Worm (Caenorhabditis elegans) whole organism, young adult: ENCODE results near the gene dhs-19.

ENCODE experiments used
- B0336.3 ChIP-seq: fragments of 200-800 bp; sonication (Bioruptor generic); IDR thresholded peaks from 2 replicates; pipeline ENCODE4 v1.3.6; 2022; ENCODE audit warnings: missing genetic modification characterization, missing compliant biosample characterization
- C06A6.2 ChIP-seq: fragments of 200-800 bp; sonication (Bioruptor generic); conservative IDR thresholded peaks from 2 replicates; pipeline ENCODE4 v1.3.6; 2022; ENCODE audit warnings: missing genetic modification characterization, missing compliant biosample characterization
- D2030.7 ChIP-seq: fragments of 200-800 bp; sonication (Bioruptor generic); IDR thresholded peaks from 2 replicates; pipeline ENCODE4 v1.3.6; 2022; ENCODE audit warnings: missing genetic modification reagents, missing genetic modification characterization, missing compliant biosample characterization
- F22D6.2 ChIP-seq: sonication (generic microtip); optimal IDR thresholded peaks from 2 replicates; lab custom pipeline; 2016; ENCODE audit warnings: mild to moderate bottlenecking, missing genetic modification characterization, missing compliant biosample characterization
- F55B11.4 ChIP-seq: sonication (generic microtip); optimal IDR thresholded peaks from 2 replicates; lab custom pipeline; 2016; ENCODE audit warnings: missing compliant biosample characterization, missing genetic modification characterization, borderline replicate concordance; ENCODE audit not compliant: insufficient read depth
- F57A8.1 ChIP-seq: fragments of 200-800 bp; sonication (Bioruptor generic); optimal IDR thresholded peaks from 2 replicates; lab custom pipeline; 2018; ENCODE audit warnings: mild to moderate bottlenecking, missing genetic modification characterization, moderate library complexity, missing compliant biosample characterization
- Y53F4B.3 ChIP-seq: fragments of 200-800 bp; sonication (Bioruptor generic); IDR thresholded peaks from 2 replicates; pipeline ENCODE4 v1.3.6; 2022; ENCODE audit warnings: missing genetic modification reagents, missing genetic modification characterization, missing compliant biosample characterization
- Y67H2A.10 ChIP-seq: fragments of 200-800 bp; sonication (Bioruptor generic); conservative IDR thresholded peaks from 2 replicates; pipeline ENCODE4 v1.3.6; 2022; ENCODE audit warnings: missing genetic modification reagents, missing genetic modification characterization, missing compliant biosample characterization
- aptf-2 ChIP-seq: fragments of 200-800 bp; sonication (Bioruptor generic); conservative IDR thresholded peaks from 2 replicates; pipeline ENCODE4 v1.3.6; 2022; ENCODE audit warnings: missing genetic modification reagents, missing genetic modification characterization, missing compliant biosample characterization
- attf-5 ChIP-seq: fragments of 200-800 bp; sonication (Bioruptor generic); optimal IDR thresholded peaks from 2 replicates; lab custom pipeline; 2018; ENCODE audit warnings: mild to moderate bottlenecking, missing genetic modification characterization, missing compliant biosample characterization
- ccch-3 ChIP-seq: fragments of 200-800 bp; sonication (Bioruptor generic); optimal IDR thresholded peaks from 2 replicates; lab custom pipeline; 2018; ENCODE audit warnings: mild to moderate bottlenecking, missing genetic modification characterization, missing compliant biosample characterization
- ceh-100 ChIP-seq: fragments of 200-800 bp; sonication (Bioruptor generic); IDR thresholded peaks from 2 replicates; pipeline ENCODE4 v1.3.6; 2022; ENCODE audit warnings: missing genetic modification reagents, missing genetic modification characterization, missing compliant biosample characterization
- ceh-27 ChIP-seq: fragments of 200-800 bp; sonication (Bioruptor generic); optimal IDR thresholded peaks from 2 replicates; lab custom pipeline; 2018; ENCODE audit warnings: mild to moderate bottlenecking, missing genetic modification characterization, moderate library complexity, missing compliant biosample characterization
- ceh-40 ChIP-seq: fragments of 200-800 bp; sonication (Bioruptor generic); IDR thresholded peaks from 2 replicates; pipeline ENCODE4 v1.3.6; 2022; ENCODE audit warnings: missing genetic modification characterization, missing compliant biosample characterization
- chd-7 ChIP-seq: sonication (generic microtip); optimal IDR thresholded peaks from 2 replicates; lab custom pipeline; 2016; ENCODE audit warnings: mild to moderate bottlenecking, missing genetic modification characterization, moderate library complexity, missing compliant biosample characterization
- dpl-1 ChIP-seq: fragments of 150-350 bp; optimal IDR thresholded peaks from 2 replicates; lab custom pipeline; 2014; ENCODE audit warnings: missing biosample characterization, missing genetic modification reagents, missing genetic modification characterization
- ets-4 ChIP-seq: fragments of 200-800 bp; sonication (Bioruptor generic); optimal IDR thresholded peaks from 2 replicates; lab custom pipeline; 2018; ENCODE audit warnings: mild to moderate bottlenecking, missing genetic modification characterization, missing compliant biosample characterization
- hlh-26 ChIP-seq: fragments of 200-800 bp; sonication (Bioruptor generic); conservative IDR thresholded peaks from 2 replicates; pipeline ENCODE4 v1.3.6; 2022; ENCODE audit warnings: missing genetic modification reagents, missing genetic modification characterization, missing compliant biosample characterization
- hmg-1.2 ChIP-seq: fragments of 200-800 bp; sonication (Bioruptor generic); IDR thresholded peaks from 2 replicates; pipeline ENCODE4 v1.3.6; 2022; ENCODE audit warnings: missing genetic modification reagents, missing genetic modification characterization, missing compliant biosample characterization
- lin-35 ChIP-seq, 3 experiments: fragments of 150-350 bp in 2 of 3; sonication (generic microtip) in 1 of 3; optimal IDR thresholded peaks; 2 replicates each; lab custom pipeline; 2014 to 2018; ENCODE audit warnings: missing biosample characterization in 3 of 3, missing genetic modification characterization in 3 of 3, missing genetic modification reagents in 3 of 3
- lin-54 ChIP-seq: fragments of 200-800 bp; sonication (Bioruptor generic); optimal IDR thresholded peaks from 2 replicates; lab custom pipeline; 2018; ENCODE audit warnings: mild to moderate bottlenecking, missing genetic modification characterization, missing compliant biosample characterization
- nfya-2 ChIP-seq: fragments of 200-800 bp; sonication (Bioruptor generic); IDR thresholded peaks from 2 replicates; pipeline ENCODE4 v1.3.6; 2022; ENCODE audit warnings: missing genetic modification reagents, missing genetic modification characterization, missing compliant biosample characterization
- nfyb-1 ChIP-seq: fragments of 200-800 bp; sonication (Bioruptor generic); IDR thresholded peaks from 2 replicates; pipeline ENCODE4 v1.3.6; 2022; ENCODE audit warnings: missing genetic modification reagents, missing genetic modification characterization, missing compliant biosample characterization
- nhr-27 ChIP-seq: fragments of 200-800 bp; sonication (Bioruptor generic); optimal IDR thresholded peaks from 2 replicates; lab custom pipeline; 2018; ENCODE audit warnings: mild to moderate bottlenecking, missing genetic modification characterization, moderate library complexity, missing compliant biosample characterization
- nhr-80 ChIP-seq: sonication (generic microtip); optimal IDR thresholded peaks from 2 replicates; lab custom pipeline; 2016; ENCODE audit warnings: missing genetic modification characterization, missing compliant biosample characterization
- pbrm-1 ChIP-seq: fragments of 200-800 bp; sonication (Bioruptor generic); IDR thresholded peaks from 2 replicates; pipeline ENCODE4 v1.3.6; 2022; ENCODE audit warnings: missing genetic modification reagents, missing genetic modification characterization, missing compliant biosample characterization
- snpc-4 ChIP-seq, 5 experiments: fragments of 150-350 bp in 1 of 5; sonication (generic microtip) in 4 of 5; optimal IDR thresholded peaks; 2 replicates each; lab custom pipeline; 2014 to 2018; ENCODE audit warnings: missing genetic modification characterization in 5 of 5, missing biosample characterization in 3 of 5, antibody characterized with exemption in 2 of 5, mild to moderate bottlenecking in 2 of 5, missing compliant biosample characterization in 2 of 5, missing genotype in 2 of 5, moderate library complexity in 2 of 5, missing genetic modification reagents in 1 of 5
- somi-1 ChIP-seq: fragments of 200-800 bp; sonication (Bioruptor generic); optimal IDR thresholded peaks from 2 replicates; lab custom pipeline; 2018; ENCODE audit warnings: mild to moderate bottlenecking, missing genetic modification characterization, missing compliant biosample characterization
- tbx-9 ChIP-seq: sonication (generic microtip); optimal IDR thresholded peaks from 2 replicates; lab custom pipeline; 2016; ENCODE audit warnings: borderline replicate concordance, missing genetic modification characterization, inconsistent platforms, missing compliant biosample characterization
- zfh-2 ChIP-seq: fragments of 200-800 bp; sonication (Bioruptor generic); conservative IDR thresholded peaks from 2 replicates; pipeline ENCODE4 v1.3.6; 2022; ENCODE audit warnings: missing genetic modification reagents, missing genetic modification characterization, missing compliant biosample characterization
- ztf-18 ChIP-seq: sonication (generic microtip); optimal IDR thresholded peaks from 2 replicates; lab custom pipeline; 2016; ENCODE audit warnings: missing genotype, mild to moderate bottlenecking, missing genetic modification characterization, missing compliant biosample characterization

Gene dhs-19

DNA sequence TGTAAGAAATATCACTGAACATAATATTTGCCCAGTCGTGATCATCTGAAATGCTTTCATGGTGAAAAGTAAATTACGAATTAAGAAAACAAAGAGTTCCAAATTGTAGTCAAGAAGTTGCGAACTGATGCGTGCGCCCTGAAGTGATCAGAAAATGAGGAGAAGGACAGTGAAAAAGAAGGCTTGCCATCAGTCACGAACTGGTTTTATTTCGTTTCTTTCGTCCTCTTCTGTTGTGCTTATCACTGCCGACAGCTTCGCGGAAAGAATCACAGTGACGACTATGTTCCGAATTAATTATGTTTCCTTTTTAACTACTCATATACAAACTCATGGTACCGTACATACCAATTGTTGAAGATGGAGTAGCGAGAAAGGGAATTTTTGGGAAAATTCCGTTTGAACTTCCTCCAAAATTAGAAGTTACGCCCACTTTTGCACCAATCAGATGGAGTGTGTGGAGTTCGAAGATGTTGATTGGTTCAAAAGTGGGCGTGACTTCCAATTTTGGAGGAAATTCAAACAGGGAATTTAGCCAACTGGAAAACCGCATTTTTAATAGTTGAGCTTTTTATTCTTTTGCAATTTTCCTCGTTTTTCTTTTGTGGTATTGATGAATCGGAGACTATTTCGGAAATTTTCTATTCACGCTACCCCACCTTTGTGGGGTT lies 12.9 kb upstream of the dhs-19 start, which contains the start of gene C55A6.12:
Gene C55A6.12 (minus strand): TSS at position 51 of the 671 bp plus-strand sequence.
- TF ChIP-seq ceh-27 (GFP tag; lab: Kevin White, UChicago) (no peak), nfya-2 (GFP tag; lab: Robert Waterston, UW) (peak; percentile 98), lin-35 (GFP tag; optimal IDR thresholded peaks at IDR 0.05; lab: Kevin White, UChicago) (peak in 1 of 3 experiments; percentile 45), ceh-40 (GFP tag; lab: Robert Waterston, UW) (no peak), nfyb-1 (GFP tag; lab: Robert Waterston, UW) (peak; percentile 99), lin-54 (GFP tag; lab: Kevin White, UChicago) (peak; percentile 43)

DNA sequence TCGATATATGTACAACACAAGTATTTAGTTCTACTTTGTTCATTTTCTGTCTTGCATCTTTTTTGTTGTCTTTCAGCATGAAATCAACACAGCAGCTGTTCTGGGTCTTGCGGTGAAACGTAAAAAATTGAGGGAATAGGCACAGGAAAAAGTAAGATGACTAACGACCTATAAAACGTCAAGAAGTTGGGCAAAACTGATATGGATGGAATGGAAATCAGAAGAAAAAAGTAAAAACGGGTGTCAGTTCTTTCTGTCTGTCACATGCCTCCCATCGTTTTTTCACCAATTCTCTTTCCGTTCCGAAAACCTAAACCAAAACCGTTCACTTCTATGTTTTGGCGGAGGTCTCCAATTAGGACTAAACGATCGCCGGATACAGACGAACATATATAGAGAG lies 10.7 kb upstream of the dhs-19 start:
- TF ChIP-seq ceh-100: no peak
- TF ChIP-seq ets-4 (GFP tag; lab: Kevin White, UChicago): no peak
- TF ChIP-seq aptf-2 (GFP tag; lab: Robert Waterston, UW): no peak
- TF ChIP-seq nhr-80 (tag; lab: Kevin White, UChicago): peak; percentile 60

DNA sequence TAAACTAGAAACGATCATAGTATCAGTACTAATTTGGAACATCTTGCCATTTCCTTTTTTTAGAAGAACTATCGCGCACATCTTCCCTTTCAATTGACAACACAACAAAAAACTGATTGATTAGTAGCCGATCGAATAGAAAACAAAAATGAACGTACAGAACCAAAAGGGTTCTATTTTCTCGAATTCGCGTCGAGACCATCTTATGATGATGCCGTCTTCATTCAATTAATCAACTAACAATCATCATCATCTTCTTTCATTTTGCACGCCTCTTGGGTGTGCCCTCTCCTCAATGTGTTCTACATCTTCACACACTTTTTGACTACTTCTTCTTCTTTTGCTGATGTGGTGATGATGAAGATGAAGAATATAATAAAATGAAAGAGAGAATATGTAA lies 9.5 kb upstream of the dhs-19 start:
- TF ChIP-seq ccch-3 (no peak), somi-1 (peak; percentile 10)

DNA sequence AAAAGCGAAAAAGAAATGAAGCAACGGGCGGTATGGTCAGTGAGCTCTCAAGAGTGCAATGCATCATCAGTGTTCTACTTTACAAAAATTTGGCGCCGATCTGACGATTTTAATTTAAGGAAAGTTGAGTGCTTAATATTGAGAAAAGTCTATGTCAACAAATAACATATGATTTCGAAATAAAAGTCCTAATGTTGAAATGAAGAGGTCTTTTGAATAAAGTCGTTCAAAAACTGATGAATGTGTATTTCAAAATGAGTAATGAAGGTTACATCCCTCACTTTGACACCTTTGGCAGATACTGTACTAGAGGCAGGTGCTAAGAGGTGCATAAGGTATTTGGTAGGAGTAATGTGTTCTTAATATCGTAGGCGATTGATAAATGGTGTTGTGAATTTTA lies 7.2 kb upstream of the dhs-19 start:
- TF ChIP-seq pbrm-1 (GFP tag; lab: Robert Waterston, UW): no peak
- TF ChIP-seq chd-7 (tag; lab: Kevin White, UChicago): no peak
- no peak for TF ChIP-seq C06A6.2
- no peak for TF ChIP-seq attf-5 (GFP tag; lab: Kevin White, UChicago)
- no peak for TF ChIP-seq ceh-27 (GFP tag; lab: Kevin White, UChicago)
- TF ChIP-seq snpc-4 (GFP tag; optimal IDR thresholded peaks at IDR 0.05; lab: Kevin White, UChicago): no peak
- TF ChIP-seq snpc-4 (tag; optimal IDR thresholded peaks at IDR 0.05; lab: Kevin White, UChicago): no peak
- TF ChIP-seq lin-35 (GFP tag; optimal IDR thresholded peaks at IDR 0.05; lab: Kevin White, UChicago): no peak
- no peak for TF ChIP-seq F57A8.1 (GFP tag; lab: Kevin White, UChicago)
- no peak for TF ChIP-seq hlh-26
- TF ChIP-seq nfya-2 (GFP tag; lab: Robert Waterston, UW): no peak
- no peak for TF ChIP-seq F22D6.2 (tag; lab: Kevin White, UChicago)
- no peak for TF ChIP-seq Y53F4B.3 (GFP tag; lab: Robert Waterston, UW)
- no peak for TF ChIP-seq ccch-3
- TF ChIP-seq, all 124 proteins: peak for 0

DNA sequence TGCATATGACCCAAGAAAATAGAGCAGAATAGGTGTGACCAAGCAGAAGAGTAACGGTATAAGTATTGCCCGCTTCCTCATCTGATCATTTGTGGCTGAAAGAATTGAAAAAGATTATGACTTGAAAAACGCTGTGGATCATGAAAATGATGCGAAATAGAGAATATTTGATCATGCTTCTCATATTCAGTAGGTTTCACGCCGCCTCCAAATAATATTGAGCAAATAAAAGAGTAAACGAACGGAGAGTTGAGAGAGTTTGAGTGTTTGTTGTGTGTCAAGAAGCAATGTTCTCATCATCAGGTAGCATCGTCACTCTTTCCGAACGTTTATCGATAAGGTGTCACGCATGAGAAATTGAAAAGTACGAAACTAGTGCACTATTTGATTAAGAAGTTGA lies 6.0 kb upstream of the dhs-19 start, which contains the start of gene htrl-1:
Gene htrl-1 (minus strand): TSS at position 101 of the 400 bp plus-strand sequence.
- no peak for TF ChIP-seq tbx-9
- TF ChIP-seq ztf-18 (tag; lab: Kevin White, UChicago): no peak
- TF ChIP-seq nhr-27 (tag; lab: Kevin White, UChicago): no peak
- TF ChIP-seq ceh-27 (GFP tag; lab: Kevin White, UChicago): no peak
- TF ChIP-seq zfh-2: no peak
- no peak for TF ChIP-seq B0336.3 (GFP tag; lab: Robert Waterston, UW)
- TF ChIP-seq D2030.7 (GFP tag; lab: Robert Waterston, UW): no peak
- TF ChIP-seq hmg-1.2: no peak
- TF ChIP-seq F55B11.4 (tag; lab: Kevin White, UChicago): no peak
- TF ChIP-seq Y67H2A.10: no peak
- no peak for TF ChIP-seq dpl-1
